Worm (Caenorhabditis elegans): ENCODE measurements around the gene srg-45.

srg-45 gene

DNA sequence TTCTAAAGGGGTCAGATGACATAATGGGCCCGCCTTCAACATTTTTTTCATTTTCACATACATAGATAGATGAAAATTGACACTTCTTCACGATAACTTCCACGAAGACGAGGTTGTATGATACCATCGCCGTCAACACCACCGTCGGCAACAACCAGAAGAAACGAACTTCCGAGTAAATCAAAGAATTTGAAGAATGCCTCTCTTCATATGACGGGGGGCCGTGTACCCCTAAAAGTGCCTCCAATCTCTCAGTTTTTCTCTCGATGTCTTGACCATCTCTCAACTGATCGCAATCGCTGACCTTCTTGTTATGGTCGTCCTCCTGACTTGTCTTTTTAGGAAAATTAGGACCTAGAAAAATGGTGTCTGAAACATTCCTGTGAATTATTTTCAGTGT, 11.8 kb upstream of the srg-45 start:
- TF ChIP-seq F13C5.2 (tag; optimal IDR thresholded peaks at IDR 0.05), result no peak
- no peak for TF ChIP-seq hmg-4 (GFP tag; optimal IDR thresholded peaks at IDR 0.05)
- no peak for TF ChIP-seq ets-7 (tag; optimal IDR thresholded peaks at IDR 0.05)
- TF ChIP-seq tbx-37 (GFP tag; conservative IDR thresholded peaks at IDR 0.05), result no peak
- no peak for TF ChIP-seq scrt-1 (GFP tag; IDR thresholded peaks at IDR 0.05)
- TF ChIP-seq ama-1 (optimal IDR thresholded peaks at IDR 0.05), result no peak

ce11 chrV:12296122-12296521, 11.2 kb upstream of the srg-45 start:
- TF ChIP-seq ceh-36 (tag; optimal IDR thresholded peaks at IDR 0.05) (no peak), ets-7 (tag; optimal IDR thresholded peaks at IDR 0.05) (no peak), scrt-1 (GFP tag; IDR thresholded peaks at IDR 0.05) (no peak), F13C5.2 (tag; optimal IDR thresholded peaks at IDR 0.05) (no peak)

ce11 chrV:12296794-12297193, 10.5 kb upstream of the srg-45 start:
- no peak for TF ChIP-seq ceh-13 (GFP tag; optimal IDR thresholded peaks at IDR 0.05)

ce11 chrV:12298184-12298583, 9.1 kb upstream of the srg-45 start:
- TF ChIP-seq sea-1 (GFP tag; conservative IDR thresholded peaks at IDR 0.05) (no peak), ceh-36 (tag; optimal IDR thresholded peaks at IDR 0.05) (no peak), ets-7 (tag; optimal IDR thresholded peaks at IDR 0.05) (no peak), flt-1 (GFP tag; IDR thresholded peaks at IDR 0.05) (no peak), aly-1 (tag; optimal IDR thresholded peaks at IDR 0.05) (no peak), pes-1 (GFP tag; IDR thresholded peaks at IDR 0.05) (no peak), B0310.2 (tag; optimal IDR thresholded peaks at IDR 0.05) (no peak), hnd-1 (tag; optimal IDR thresholded peaks at IDR 0.05) (no peak), tbx-11 (GFP tag; IDR thresholded peaks at IDR 0.05) (no peak)

DNA sequence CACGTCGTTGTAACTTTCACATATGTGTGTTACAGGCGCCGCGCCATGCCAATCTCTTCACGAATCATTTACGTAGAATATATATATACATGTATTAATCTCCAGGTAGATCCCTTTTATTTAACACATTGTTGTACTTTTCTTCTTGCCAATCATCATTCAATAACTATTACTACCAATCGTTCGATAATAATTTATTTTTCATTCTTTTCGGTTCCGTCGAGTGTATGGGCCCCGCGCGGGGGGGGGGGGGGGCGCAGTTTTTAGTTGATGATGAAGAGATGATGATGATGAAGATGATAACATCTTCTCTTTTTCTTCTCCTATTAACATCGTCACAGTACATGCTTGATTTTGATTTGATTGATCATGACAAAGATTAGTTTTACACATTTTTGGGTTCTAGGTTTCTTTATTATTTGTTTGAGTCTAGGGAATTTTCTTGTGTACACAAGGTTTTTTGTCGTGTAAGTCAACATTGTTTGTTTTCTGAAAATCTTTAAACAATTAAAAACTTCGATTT, 8.0 kb upstream of the srg-45 start:
- TF ChIP-seq hnd-1 (tag; optimal IDR thresholded peaks at IDR 0.05), result no peak
- no peak for TF ChIP-seq hmbx-1 (tag; optimal IDR thresholded peaks at IDR 0.05)
- TF ChIP-seq B0310.2 (tag; optimal IDR thresholded peaks at IDR 0.05), result no peak
- no peak for TF ChIP-seq aly-1 (tag; optimal IDR thresholded peaks at IDR 0.05)
- TF ChIP-seq ceh-13 (GFP tag; optimal IDR thresholded peaks at IDR 0.05), result no peak
- no peak for TF ChIP-seq scrt-1 (GFP tag; IDR thresholded peaks at IDR 0.05)
- no peak for TF ChIP-seq ama-1 (optimal IDR thresholded peaks at IDR 0.05)

ce11 chrV:12300166-12300565, 7.1 kb upstream of the srg-45 start:
- no peak for TF ChIP-seq tbx-37 (GFP tag; conservative IDR thresholded peaks at IDR 0.05)
- TF ChIP-seq scrt-1 (GFP tag; IDR thresholded peaks at IDR 0.05), result no peak
- TF ChIP-seq ets-7 (tag; optimal IDR thresholded peaks at IDR 0.05), result no peak
- no peak for TF ChIP-seq ceh-13 (GFP tag; optimal IDR thresholded peaks at IDR 0.05)
- TF ChIP-seq tbx-11 (GFP tag; IDR thresholded peaks at IDR 0.05), result no peak
- no peak for TF ChIP-seq B0310.2 (tag; optimal IDR thresholded peaks at IDR 0.05)

- no peak for TF ChIP-seq hmg-4 (GFP tag; optimal IDR thresholded peaks at IDR 0.05)
- TF ChIP-seq scrt-1 (GFP tag; IDR thresholded peaks at IDR 0.05), result no peak
- no peak for TF ChIP-seq ceh-36 (tag; optimal IDR thresholded peaks at IDR 0.05)
Observed at ce11 chrV:12300780-12301460, 6.4 kb upstream of the srg-45 start.

ce11 chrV:12301985-12302591, 5.2 kb upstream of the srg-45 start, which contains the start of the genes frm-7 and F55C5.17:
Gene frm-7 (plus strand): TSS chrV:12302484.
Gene F55C5.17 (plus strand): TSS chrV:12302541.
- TF ChIP-seq B0310.2 (tag; optimal IDR thresholded peaks at IDR 0.05) (no peak), ets-7 (tag; optimal IDR thresholded peaks at IDR 0.05) (no peak), aly-1 (tag; optimal IDR thresholded peaks at IDR 0.05) (no peak), tra-4 (tag; optimal IDR thresholded peaks at IDR 0.05) (no peak), hnd-1 (tag; optimal IDR thresholded peaks at IDR 0.05) (no peak), tbx-37 (GFP tag; conservative IDR thresholded peaks at IDR 0.05) (no peak), hmg-4 (GFP tag; optimal IDR thresholded peaks at IDR 0.05) (no peak), ceh-36 (tag; optimal IDR thresholded peaks at IDR 0.05) (no peak), scrt-1 (GFP tag; IDR thresholded peaks at IDR 0.05) (no peak), tbx-11 (GFP tag; IDR thresholded peaks at IDR 0.05) (no peak), flt-1 (GFP tag; IDR thresholded peaks at IDR 0.05) (no peak), ceh-13 (GFP tag; optimal IDR thresholded peaks at IDR 0.05) (no peak), sea-1 (GFP tag; conservative IDR thresholded peaks at IDR 0.05) (no peak)

DNA sequence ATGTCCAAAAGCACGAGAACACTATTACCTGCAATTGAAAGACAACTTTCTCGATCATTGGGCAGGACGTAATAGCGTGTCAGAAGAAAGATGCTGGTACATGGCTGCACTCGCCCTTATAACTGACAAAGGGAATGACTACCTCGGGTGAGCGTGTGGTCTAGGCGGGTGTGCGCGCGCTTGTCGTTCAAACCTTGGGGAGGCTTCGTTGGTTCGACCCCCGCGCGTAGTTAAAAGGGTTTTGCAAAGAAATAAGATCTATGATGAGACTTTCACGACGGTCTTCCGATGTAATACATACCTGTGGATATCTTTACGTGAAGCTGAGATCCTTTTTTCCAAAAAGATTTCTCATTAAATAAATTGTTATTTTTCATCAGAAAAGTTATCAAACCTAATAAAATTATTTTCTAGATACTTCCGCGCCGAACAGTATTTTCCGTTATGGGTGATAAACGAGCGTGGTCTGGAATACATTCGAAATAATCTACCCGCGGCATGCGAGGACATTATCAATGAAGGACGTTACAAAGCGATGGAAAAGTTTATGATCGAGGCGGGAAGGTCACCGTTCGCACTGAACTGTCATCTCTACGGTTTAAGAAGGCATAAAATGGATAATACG, 3.7 kb upstream of the srg-45 start:
- TF ChIP-seq ama-1 (optimal IDR thresholded peaks at IDR 0.05) (peak; percentile 87), B0310.2 (tag; optimal IDR thresholded peaks at IDR 0.05) (peak; percentile 100), tra-4 (tag; optimal IDR thresholded peaks at IDR 0.05) (peak; percentile 99), ets-7 (tag; optimal IDR thresholded peaks at IDR 0.05) (peak; percentile 99), tbx-37 (GFP tag; conservative IDR thresholded peaks at IDR 0.05) (peak; percentile 100), pes-1 (GFP tag; IDR thresholded peaks at IDR 0.05) (peak; percentile 99), F13C5.2 (tag; optimal IDR thresholded peaks at IDR 0.05) (peak; percentile 100), tbx-11 (GFP tag; IDR thresholded peaks at IDR 0.05) (peak; percentile 100), hnd-1 (tag; optimal IDR thresholded peaks at IDR 0.05) (peak; percentile 98), aly-1 (tag; optimal IDR thresholded peaks at IDR 0.05) (peak; percentile 100), hmg-4 (GFP tag; optimal IDR thresholded peaks at IDR 0.05) (peak; percentile 100), hmbx-1 (tag; optimal IDR thresholded peaks at IDR 0.05) (peak; percentile 96), ceh-36 (tag; optimal IDR thresholded peaks at IDR 0.05) (peak; percentile 98), ceh-13 (GFP tag; optimal IDR thresholded peaks at IDR 0.05) (peak; percentile 100), sea-1 (GFP tag; conservative IDR thresholded peaks at IDR 0.05) (peak; percentile 100), scrt-1 (GFP tag; IDR thresholded peaks at IDR 0.05) (peak; percentile 100), flt-1 (GFP tag; IDR thresholded peaks at IDR 0.05) (peak; percentile 100)
